Fruit fly (Drosophila melanogaster): Measurements from ENCODE around the gene Cht6.

The Cht6 gene

dm6 chrX:10016724-10017123 is at the start of gene Cht6:
TSS of gene Cht6 (plus strand) at chrX:10016845.
- TF ChIP-seq CG14711 (tag; optimal IDR thresholded peaks at IDR 0.05) (no peak), CG7101 (tag; optimal IDR thresholded peaks at IDR 0.05) (no peak), tj (GFP tag; optimal IDR thresholded peaks at IDR 0.05) (no peak), CG7045 (GFP tag; optimal IDR thresholded peaks at IDR 0.05) (no peak), Hr96 (GFP tag; optimal IDR thresholded peaks at IDR 0.05) (no peak), CG5204 (GFP tag; optimal IDR thresholded peaks at IDR 0.05) (no peak), kay (GFP tag; ENCODE audit: borderline replicate concordance) (no peak), Mnt (GFP tag; optimal IDR thresholded peaks at IDR 0.05) (no peak), cnc (optimal IDR thresholded peaks at IDR 0.05) (no peak), Clk (GFP tag; optimal IDR thresholded peaks at IDR 0.05) (no peak), ovo (GFP tag; optimal IDR thresholded peaks at IDR 0.05) (no peak), CG1620 (GFP tag; optimal IDR thresholded peaks at IDR 0.05) (no peak)

dm6 chrX:9975973-9976372 is 40.7 kb upstream of the Cht6 start:
- TF ChIP-seq CG7045 (GFP tag; optimal IDR thresholded peaks at IDR 0.05) = no peak
- no peak for TF ChIP-seq ovo (GFP tag; optimal IDR thresholded peaks at IDR 0.05)
- TF ChIP-seq Hr96 (GFP tag; optimal IDR thresholded peaks at IDR 0.05) = no peak
- TF ChIP-seq CG12768 (GFP tag; optimal IDR thresholded peaks at IDR 0.05) = no peak
- no peak for TF ChIP-seq bab1 (GFP tag; optimal IDR thresholded peaks at IDR 0.05)
- TF ChIP-seq kay (GFP tag; ENCODE audit: borderline replicate concordance) = no peak
- TF ChIP-seq cnc (optimal IDR thresholded peaks at IDR 0.05) = no peak
- no peak for TF ChIP-seq Mnt (GFP tag; optimal IDR thresholded peaks at IDR 0.05)
- TF ChIP-seq CG1620 (GFP tag; optimal IDR thresholded peaks at IDR 0.05) = no peak
- TF ChIP-seq Crg-1 (GFP tag; optimal IDR thresholded peaks at IDR 0.05) = no peak
- TF ChIP-seq CG11617 (GFP tag; optimal IDR thresholded peaks at IDR 0.05) = no peak
- no peak for TF ChIP-seq Clk (GFP tag; optimal IDR thresholded peaks at IDR 0.05)
- TF ChIP-seq cic (GFP tag; optimal IDR thresholded peaks at IDR 0.05) = no peak
- no peak for TF ChIP-seq tj (GFP tag; optimal IDR thresholded peaks at IDR 0.05)
- no peak for TF ChIP-seq CG14711 (tag; optimal IDR thresholded peaks at IDR 0.05)
- TF ChIP-seq CG7101 (tag; optimal IDR thresholded peaks at IDR 0.05) = no peak
- TF ChIP-seq CG5204 (GFP tag; optimal IDR thresholded peaks at IDR 0.05) = no peak

DNA sequence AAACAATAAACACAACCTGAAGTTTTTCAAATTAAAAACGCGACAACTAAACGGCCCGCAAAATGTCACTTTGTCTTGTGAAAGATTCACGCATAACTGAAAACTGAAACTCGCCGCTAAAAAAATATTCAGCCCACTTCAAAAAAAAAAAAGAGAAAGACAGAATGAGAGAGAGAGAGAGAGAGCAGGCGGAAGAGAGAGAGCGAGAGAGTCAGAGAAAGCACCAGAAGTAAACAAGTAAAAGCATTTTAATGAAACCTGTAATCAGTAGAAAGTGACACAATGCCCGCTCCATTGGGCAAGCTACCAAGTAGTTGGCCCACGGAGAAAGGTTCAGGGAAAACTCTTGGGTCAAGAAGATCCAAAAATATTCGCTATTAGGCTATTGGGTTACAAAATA is 39.3 kb upstream of the Cht6 start, which contains the start of gene CG43386:
Gene CG43386 (minus strand): TSS at position 101 of the 400 bp plus-strand sequence.
- TF ChIP-seq toe (GFP tag; optimal IDR thresholded peaks at IDR 0.05) = no peak
- TF ChIP-seq kay (GFP tag; ENCODE audit: borderline replicate concordance) = no peak
- no peak for TF ChIP-seq Mnt (GFP tag; optimal IDR thresholded peaks at IDR 0.05)
- no peak for TF ChIP-seq ovo (GFP tag; optimal IDR thresholded peaks at IDR 0.05)
- no peak for TF ChIP-seq CG7101 (tag; optimal IDR thresholded peaks at IDR 0.05)
- no peak for TF ChIP-seq Crg-1 (GFP tag; optimal IDR thresholded peaks at IDR 0.05)
- TF ChIP-seq cic (GFP tag; optimal IDR thresholded peaks at IDR 0.05) = no peak
- TF ChIP-seq CG5204 (GFP tag; optimal IDR thresholded peaks at IDR 0.05) = no peak
- no peak for TF ChIP-seq CG1620 (GFP tag; optimal IDR thresholded peaks at IDR 0.05)
- TF ChIP-seq CG11617 (GFP tag; optimal IDR thresholded peaks at IDR 0.05) = no peak

dm6 chrX:9980464-9980863 is 36.2 kb upstream of the Cht6 start, which contains the start of gene CG15252:
TSS of gene CG15252 (minus strand) at chrX:9980564.
- no peak for TF ChIP-seq cnc (optimal IDR thresholded peaks at IDR 0.05)
- TF ChIP-seq CG11617 (GFP tag; optimal IDR thresholded peaks at IDR 0.05) = no peak
- TF ChIP-seq cic (GFP tag; optimal IDR thresholded peaks at IDR 0.05) = no peak
- no peak for TF ChIP-seq Clk (GFP tag; optimal IDR thresholded peaks at IDR 0.05)
- TF ChIP-seq ovo (GFP tag; optimal IDR thresholded peaks at IDR 0.05) = no peak
- TF ChIP-seq CG5204 (GFP tag; optimal IDR thresholded peaks at IDR 0.05) = no peak
- TF ChIP-seq pad (GFP tag; optimal IDR thresholded peaks at IDR 0.05) = no peak
- no peak for TF ChIP-seq Crg-1 (GFP tag; optimal IDR thresholded peaks at IDR 0.05)
- no peak for TF ChIP-seq kay (GFP tag; ENCODE audit: borderline replicate concordance)
- no peak for TF ChIP-seq toe (GFP tag; optimal IDR thresholded peaks at IDR 0.05)
- TF ChIP-seq Mnt (GFP tag; optimal IDR thresholded peaks at IDR 0.05) = no peak
- no peak for TF ChIP-seq Hr96 (GFP tag; optimal IDR thresholded peaks at IDR 0.05)
- no peak for TF ChIP-seq tj (GFP tag; optimal IDR thresholded peaks at IDR 0.05)

DNA sequence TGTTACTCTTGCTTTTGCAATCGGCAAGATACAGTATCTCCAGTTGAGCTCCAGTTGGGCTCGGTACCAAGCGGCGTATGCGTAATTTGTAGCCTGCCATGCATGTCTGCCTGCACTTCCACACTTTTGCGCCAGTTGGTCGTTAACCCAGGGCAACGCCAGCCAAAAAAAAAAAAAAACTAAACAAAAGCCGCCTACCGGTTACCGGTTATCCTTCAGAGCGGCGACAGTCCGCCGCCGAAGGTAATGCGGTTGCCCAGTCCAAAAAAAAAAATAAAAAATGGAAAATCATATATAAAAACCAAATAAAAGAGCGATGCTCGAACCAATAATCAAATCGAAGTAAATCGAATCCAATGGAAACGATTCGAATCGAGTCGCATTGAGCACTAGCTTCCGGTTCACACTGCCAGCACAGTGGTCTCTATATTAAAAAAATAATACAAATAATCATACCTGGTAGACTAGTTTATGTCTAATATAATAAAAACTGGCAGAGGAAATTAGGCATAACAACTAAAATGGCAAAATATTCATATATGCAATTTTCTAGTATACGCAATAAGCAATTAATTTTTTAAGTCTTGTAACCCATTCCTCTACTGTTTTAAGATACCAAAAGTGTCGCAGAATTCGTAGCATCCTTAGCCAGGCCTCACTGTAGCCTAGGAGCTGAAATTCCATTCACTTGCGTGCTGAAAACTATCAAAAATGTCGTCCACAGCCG is 29.1 kb upstream of the Cht6 start:
- TF ChIP-seq toe (GFP tag; optimal IDR thresholded peaks at IDR 0.05) = no peak
- TF ChIP-seq bab1 (GFP tag; optimal IDR thresholded peaks at IDR 0.05) = no peak
- no peak for TF ChIP-seq CG5204 (GFP tag; optimal IDR thresholded peaks at IDR 0.05)
- TF ChIP-seq CG7045 (GFP tag; optimal IDR thresholded peaks at IDR 0.05) = no peak
- no peak for TF ChIP-seq CG1620 (GFP tag; optimal IDR thresholded peaks at IDR 0.05)
- no peak for TF ChIP-seq Clk (GFP tag; optimal IDR thresholded peaks at IDR 0.05)
- no peak for TF ChIP-seq tj (GFP tag; optimal IDR thresholded peaks at IDR 0.05)
- TF ChIP-seq cnc (optimal IDR thresholded peaks at IDR 0.05) = no peak
- no peak for TF ChIP-seq cic (GFP tag; optimal IDR thresholded peaks at IDR 0.05)
- no peak for TF ChIP-seq CG14711 (tag; optimal IDR thresholded peaks at IDR 0.05)

- TF ChIP-seq CG5204 (GFP tag; optimal IDR thresholded peaks at IDR 0.05) (no peak), CG12768 (GFP tag; optimal IDR thresholded peaks at IDR 0.05) (no peak), cnc (optimal IDR thresholded peaks at IDR 0.05) (no peak), cic (GFP tag; optimal IDR thresholded peaks at IDR 0.05) (no peak), CG11617 (GFP tag; optimal IDR thresholded peaks at IDR 0.05) (no peak), Clk (GFP tag; optimal IDR thresholded peaks at IDR 0.05) (no peak), CG1620 (GFP tag; optimal IDR thresholded peaks at IDR 0.05) (no peak), kay (GFP tag; ENCODE audit: borderline replicate concordance) (no peak), toe (GFP tag; optimal IDR thresholded peaks at IDR 0.05) (no peak), tj (GFP tag; optimal IDR thresholded peaks at IDR 0.05) (no peak)
These were observed 27.4 kb upstream of the Cht6 start, which contains the start of gene CG32694 for dm6 chrX:9989154-9989787. TSS of gene CG32694 (plus strand) at chrX:9989690.

Measured in whole organism, adult.